Worm (Caenorhabditis elegans) whole organism, L2 larva: ENCODE data around the gene C06E4.8.

Source experiments
- C34F6.9 ChIP-seq: fragments of 150-350 bp; optimal IDR thresholded peaks from 2 replicates; lab custom pipeline; 2014; ENCODE audit warnings: missing biosample characterization, missing genetic modification characterization
- R02D3.7 ChIP-seq: fragments of 150-350 bp; optimal IDR thresholded peaks from 2 replicates; lab custom pipeline; 2014; ENCODE audit warnings: missing biosample characterization, missing genetic modification characterization
- ZK546.5 ChIP-seq: sonication (generic microtip); optimal IDR thresholded peaks from 2 replicates; lab custom pipeline; 2017; ENCODE audit warnings: missing biosample characterization, missing genetic modification characterization
- alr-1 ChIP-seq: fragments of 150-350 bp; optimal IDR thresholded peaks from 2 replicates; lab custom pipeline; 2014; ENCODE audit warnings: missing biosample characterization, missing genetic modification characterization
- aly-2 ChIP-seq: fragments of 150-350 bp; optimal IDR thresholded peaks from 2 replicates; lab custom pipeline; 2014; ENCODE audit warnings: missing biosample characterization, missing genetic modification characterization
- ama-1 ChIP-seq: fragments of 150-350 bp; optimal IDR thresholded peaks from 2 replicates; lab custom pipeline; 2018; ENCODE audit warnings: inconsistent platforms
- blmp-1 ChIP-seq: sonication (generic microtip); optimal IDR thresholded peaks from 2 replicates; lab custom pipeline; 2017; ENCODE audit warnings: missing genetic modification characterization, mild to moderate bottlenecking, missing compliant biosample characterization, antibody characterized with exemption, moderate library complexity; ENCODE audit not compliant: insufficient read depth
- ceh-16 ChIP-seq: fragments of 150-350 bp; optimal IDR thresholded peaks from 2 replicates; lab custom pipeline; 2014; ENCODE audit warnings: missing biosample characterization, missing genetic modification characterization
- ceh-82 ChIP-seq: fragments of 150-350 bp; optimal IDR thresholded peaks from 2 replicates; lab custom pipeline; 2014; ENCODE audit warnings: missing biosample characterization, missing genetic modification characterization
- crh-2 ChIP-seq: sonication (generic microtip); optimal IDR thresholded peaks from 2 replicates; lab custom pipeline; 2017; ENCODE audit warnings: missing biosample characterization, missing genetic modification characterization
- egl-27 ChIP-seq: sonication (generic microtip); optimal IDR thresholded peaks from 3 replicates; lab custom pipeline; 2017; ENCODE audit warnings: missing biosample characterization, missing genetic modification reagents, missing genetic modification characterization
- fos-1 ChIP-seq: fragments of 150-350 bp; optimal IDR thresholded peaks from 2 replicates; lab custom pipeline; 2014; ENCODE audit warnings: missing biosample characterization, missing genetic modification characterization
- gmeb-1 ChIP-seq: fragments of 150-350 bp; optimal IDR thresholded peaks from 2 replicates; lab custom pipeline; 2014; ENCODE audit warnings: missing biosample characterization, missing genetic modification characterization
- lin-11 ChIP-seq: fragments of 150-350 bp; sonication (generic microtip); optimal IDR thresholded peaks from 2 replicates; lab custom pipeline; 2014; ENCODE audit warnings: missing biosample characterization, missing genetic modification characterization, inconsistent platforms, mixed read lengths
- lin-13 ChIP-seq: fragments of 150-350 bp; optimal IDR thresholded peaks from 2 replicates; lab custom pipeline; 2014; ENCODE audit warnings: missing biosample characterization, missing genetic modification reagents, missing genetic modification characterization
- lin-39 ChIP-seq: fragments of 150-350 bp; optimal IDR thresholded peaks from 2 replicates; lab custom pipeline; 2014; ENCODE audit warnings: missing biosample characterization, missing genetic modification reagents, missing genetic modification characterization
- lsy-2 ChIP-seq, 2 experiments: fragments of 150-350 bp in 1 of 2; sonication (generic microtip) in 1 of 2; optimal IDR thresholded peaks; 2 replicates each; lab custom pipeline; 2014 to 2017; ENCODE audit warnings: missing biosample characterization in 2 of 2, missing genetic modification characterization in 2 of 2
- mab-5 ChIP-seq: fragments of 150-350 bp; optimal IDR thresholded peaks from 2 replicates; lab custom pipeline; 2014; ENCODE audit warnings: missing biosample characterization, missing genetic modification characterization
- nhr-10 ChIP-seq: sonication (generic microtip); optimal IDR thresholded peaks from 2 replicates; lab custom pipeline; 2017; ENCODE audit warnings: missing biosample characterization, missing genetic modification characterization
- nhr-11 ChIP-seq: fragments of 150-350 bp; optimal IDR thresholded peaks from 2 replicates; lab custom pipeline; 2014; ENCODE audit warnings: missing biosample characterization, missing genetic modification characterization
- nhr-12 ChIP-seq: fragments of 150-350 bp; optimal IDR thresholded peaks from 2 replicates; lab custom pipeline; 2014; ENCODE audit warnings: missing biosample characterization, missing genetic modification characterization
- nhr-21 ChIP-seq: fragments of 150-350 bp; optimal IDR thresholded peaks from 2 replicates; lab custom pipeline; 2014; ENCODE audit warnings: missing biosample characterization, missing genetic modification characterization
- nhr-237 ChIP-seq: fragments of 150-350 bp; optimal IDR thresholded peaks from 2 replicates; lab custom pipeline; 2014; ENCODE audit warnings: missing biosample characterization, missing genetic modification characterization
- nhr-25 ChIP-seq: fragments of 150-350 bp; sonication (generic microtip); optimal IDR thresholded peaks from 3 replicates; lab custom pipeline; 2014; ENCODE audit warnings: missing biosample characterization, missing genetic modification characterization
- nhr-77 ChIP-seq: fragments of 150-350 bp; optimal IDR thresholded peaks from 2 replicates; lab custom pipeline; 2014; ENCODE audit warnings: missing biosample characterization, missing genetic modification characterization
- sem-4 ChIP-seq: fragments of 150-350 bp; optimal IDR thresholded peaks from 2 replicates; lab custom pipeline; 2014; ENCODE audit warnings: missing biosample characterization, missing genetic modification reagents, missing genetic modification characterization
- skn-1 ChIP-seq: sonication (generic microtip); optimal IDR thresholded peaks from 2 replicates; lab custom pipeline; 2017; ENCODE audit warnings: missing biosample characterization, missing genetic modification characterization
- sma-3 ChIP-seq: sonication (generic microtip); optimal IDR thresholded peaks from 2 replicates; lab custom pipeline; 2016; ENCODE audit warnings: missing genetic modification reagents, missing genetic modification characterization, missing compliant biosample characterization
- sma-9 ChIP-seq, 2 experiments: fragments of 150-350 bp in 1 of 2; sonication (generic microtip) in 1 of 2; optimal IDR thresholded peaks; 2 replicates each; lab custom pipeline; 2014 to 2016; ENCODE audit warnings: missing genetic modification characterization in 2 of 2, mild to moderate bottlenecking in 1 of 2, missing biosample characterization in 1 of 2, missing compliant biosample characterization in 1 of 2, missing genetic modification reagents in 1 of 2, moderate library complexity in 1 of 2
- snpc-4 ChIP-seq: fragments of 150-350 bp; optimal IDR thresholded peaks from 2 replicates; lab custom pipeline; 2014; ENCODE audit warnings: missing biosample characterization, missing genetic modification characterization
- unc-39 ChIP-seq: fragments of 150-350 bp; optimal IDR thresholded peaks from 2 replicates; lab custom pipeline; 2014; ENCODE audit warnings: missing biosample characterization, missing genetic modification characterization
- unc-55 ChIP-seq: fragments of 150-350 bp; sonication (generic microtip); optimal IDR thresholded peaks from 3 replicates; lab custom pipeline; 2014; ENCODE audit warnings: missing biosample characterization, missing genetic modification reagents, missing genetic modification characterization
- unc-62 ChIP-seq: fragments of 150-350 bp; optimal IDR thresholded peaks from 2 replicates; lab custom pipeline; 2014; ENCODE audit warnings: missing biosample characterization, missing genetic modification reagents, missing genetic modification characterization
- zag-1 ChIP-seq: fragments of 150-350 bp; optimal IDR thresholded peaks from 2 replicates; lab custom pipeline; 2014; ENCODE audit warnings: missing biosample characterization, missing genetic modification characterization
- ztf-11 ChIP-seq: sonication (generic microtip); optimal IDR thresholded peaks from 2 replicates; lab custom pipeline; 2017; ENCODE audit warnings: missing biosample characterization, missing genetic modification characterization

C06E4.8 gene

ce11 chrIV:7285839-7286238 is at the start of gene C06E4.8:
TSS of gene C06E4.8 (minus strand) at chrIV:7285875.
- TF ChIP-seq skn-1: no peak
- peak; percentile 66 for TF ChIP-seq fos-1
- TF ChIP-seq blmp-1: no peak
- no peak for TF ChIP-seq lin-39 (tag; lab: Kevin White, UChicago)
- TF ChIP-seq unc-62 (GFP tag; lab: Kevin White, UChicago): no peak
- TF ChIP-seq alr-1 (tag; lab: Kevin White, UChicago): no peak
- no peak for TF ChIP-seq nhr-77 (tag; lab: Kevin White, UChicago)

- TF ChIP-seq zag-1 (tag; lab: Kevin White, UChicago) (no peak), unc-62 (GFP tag; lab: Kevin White, UChicago) (no peak), nhr-25 (tag; lab: Kevin White, UChicago) (no peak)
Measured at ce11 chrIV:7332695-7333094, 47.0 kb upstream of the C06E4.8 start, which contains the start of gene ocr-4. TSS of gene ocr-4 (minus strand) at chrIV:7332795.

- peak; percentile 89 for TF ChIP-seq fos-1
- TF ChIP-seq ZK546.5: no peak
Measured at ce11 chrIV:7328918-7329317, 43.2 kb upstream of the C06E4.8 start, which contains the start of gene sqst-2. TSS of gene sqst-2 (minus strand) at chrIV:7328975.

DNA sequence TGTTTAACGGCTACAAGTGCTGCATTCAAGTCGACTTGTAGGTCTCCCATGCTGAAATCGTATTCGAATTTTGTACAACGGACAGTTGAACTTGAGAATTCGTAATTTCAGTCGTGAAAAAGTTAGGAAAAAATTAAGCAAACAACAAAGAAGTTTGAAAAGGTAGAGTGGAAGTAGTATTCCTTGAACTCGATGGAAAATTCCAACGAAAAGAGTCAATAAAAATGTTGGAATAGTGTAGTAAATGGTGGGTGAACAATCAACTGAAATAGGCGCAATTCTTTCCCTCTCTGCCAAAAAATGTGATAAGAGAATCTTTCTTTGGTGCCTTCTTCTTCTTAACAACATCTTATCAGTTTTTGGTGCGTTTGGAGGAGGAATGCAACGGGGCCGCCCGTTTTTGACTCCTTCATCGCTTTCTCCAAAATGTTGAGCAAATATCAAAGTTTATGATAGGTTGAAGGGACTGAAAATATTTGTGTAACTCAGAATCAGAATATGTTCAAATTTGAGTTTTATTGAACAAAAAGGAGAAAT is 41.0 kb upstream of the C06E4.8 start, which contains the start of gene ifo-1:
Gene ifo-1, minus strand, starts transcription at position 51 of the 537 bp plus-strand sequence.
- TF ChIP-seq mab-5 (tag; lab: Kevin White, UChicago) (no peak), sma-9 (GFP tag; optimal IDR thresholded peaks at IDR 0.05; lab: Kevin White, UChicago) (peak; percentile 29), sma-9 (tag; optimal IDR thresholded peaks at IDR 0.05; lab: Kevin White, UChicago) (no peak), gmeb-1 (tag; lab: Kevin White, UChicago) (peak; percentile 35), crh-2 (peak; percentile 62), fos-1 (peak; percentile 98), ama-1 (no peak), egl-27 (no peak)

ce11 chrIV:7325698-7326097 is 40.0 kb upstream of the C06E4.8 start:
- TF ChIP-seq sem-4 (tag; lab: Kevin White, UChicago) (no peak), skn-1 (no peak), gmeb-1 (tag; lab: Kevin White, UChicago) (no peak), sma-3 (no peak), fos-1 (peak; percentile 96), crh-2 (peak; percentile 76), nhr-237 (no peak)

DNA sequence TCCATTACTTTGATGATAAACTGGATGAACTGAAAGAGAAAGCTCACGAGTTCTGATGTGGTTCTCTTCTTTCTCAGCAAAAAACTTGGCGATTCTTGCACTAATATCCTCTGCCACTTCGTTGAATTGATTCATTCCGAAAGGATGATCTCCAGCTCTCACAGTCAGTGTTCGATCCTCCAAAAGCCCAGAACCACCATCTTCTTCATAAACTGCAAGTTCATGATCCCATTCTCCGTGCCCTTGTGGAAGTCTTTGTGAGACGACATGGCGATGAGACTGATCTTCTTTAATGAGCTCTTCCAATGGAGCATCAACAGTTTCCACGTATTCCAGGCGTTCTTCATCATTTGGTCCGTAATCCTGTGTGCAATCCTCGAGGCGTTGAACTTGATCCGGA is 39.2 kb upstream of the C06E4.8 start:
- TF ChIP-seq egl-27 (no peak), aly-2 (tag; lab: Kevin White, UChicago) (no peak), ZK546.5 (no peak), ztf-11 (tag; lab: Kevin White, UChicago) (no peak), nhr-21 (tag; lab: Kevin White, UChicago) (no peak), nhr-237 (no peak), nhr-11 (tag; lab: Kevin White, UChicago) (no peak), unc-39 (tag; lab: Kevin White, UChicago) (no peak), nhr-12 (tag; lab: Kevin White, UChicago) (no peak), zag-1 (tag; lab: Kevin White, UChicago) (no peak), ceh-16 (tag; lab: Kevin White, UChicago) (no peak), C34F6.9 (tag; lab: Kevin White, UChicago) (no peak)

DNA sequence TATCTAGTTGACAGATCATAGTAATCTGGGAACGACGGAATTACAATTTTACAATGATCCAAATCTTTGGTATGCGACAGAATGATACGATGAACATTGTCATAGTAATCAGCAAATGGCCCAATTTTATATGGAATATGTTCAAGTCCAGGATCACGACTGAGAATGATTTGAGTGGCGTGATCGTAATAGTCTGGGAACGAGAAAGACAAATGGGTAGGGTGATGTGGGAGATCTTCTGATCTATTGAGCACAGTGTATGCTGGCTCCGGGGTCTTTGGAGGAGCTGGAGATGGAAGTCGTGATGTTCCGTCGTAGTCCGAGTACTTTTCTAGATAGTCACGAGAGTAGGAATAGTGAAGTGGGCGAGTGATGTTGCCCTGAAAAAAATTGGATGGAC is 38.2 kb upstream of the C06E4.8 start:
- TF ChIP-seq ZK546.5 (no peak), unc-55 (GFP tag; lab: Kevin White, UChicago) (no peak), gmeb-1 (tag; lab: Kevin White, UChicago) (no peak), lin-11 (no peak), nhr-21 (tag; lab: Kevin White, UChicago) (no peak), nhr-10 (tag; lab: Kevin White, UChicago) (no peak), egl-27 (no peak), fos-1 (no peak), nhr-77 (tag; lab: Kevin White, UChicago) (no peak), lsy-2 (tag; optimal IDR thresholded peaks at IDR 0.05; lab: Kevin White, UChicago) (no peak), R02D3.7 (tag; lab: Kevin White, UChicago) (no peak), blmp-1 (no peak), nhr-12 (tag; lab: Kevin White, UChicago) (no peak), lin-13 (no peak), C34F6.9 (tag; lab: Kevin White, UChicago) (no peak), ceh-82 (tag; lab: Kevin White, UChicago) (no peak), skn-1 (no peak), snpc-4 (no peak), ztf-11 (tag; lab: Kevin White, UChicago) (no peak)
